Worm (Caenorhabditis elegans) whole organism, mixed stage, embryonic: Measurements from ENCODE around the gene grsp-1.

Experiments used
- M03D4.4 ChIP-seq: sonication (generic microtip); optimal IDR thresholded peaks from 2 replicates; lab custom pipeline; 2017; ENCODE audit warnings: mild to moderate bottlenecking, missing genetic modification characterization, missing compliant biosample characterization
- bed-3 ChIP-seq: fragments of 200-800 bp; sonication (Bioruptor generic); optimal IDR thresholded peaks from 3 replicates; lab custom pipeline; 2018; ENCODE audit warnings: mild to moderate bottlenecking, missing genetic modification characterization, moderate library complexity, missing compliant biosample characterization
- blmp-1 ChIP-seq: fragments of 150-350 bp; optimal IDR thresholded peaks from 2 replicates; lab custom pipeline; 2014; ENCODE audit warnings: missing biosample characterization, missing genetic modification characterization
- ceh-83 ChIP-seq: fragments of 200-800 bp; sonication (Bioruptor generic); optimal IDR thresholded peaks from 2 replicates; lab custom pipeline; 2018; ENCODE audit warnings: mild to moderate bottlenecking, missing genetic modification characterization, missing compliant biosample characterization
- ces-1 ChIP-seq: fragments of 150-350 bp; optimal IDR thresholded peaks from 2 replicates; lab custom pipeline; 2014; ENCODE audit warnings: missing biosample characterization, missing genetic modification reagents, missing genetic modification characterization
- cnd-1 ChIP-seq: fragments of 200-800 bp; sonication (Bioruptor generic); optimal IDR thresholded peaks from 2 replicates; lab custom pipeline; 2018; ENCODE audit warnings: mild to moderate bottlenecking, missing genetic modification characterization, missing compliant biosample characterization
- drap-1 ChIP-seq: fragments of 200-800 bp; sonication (Bioruptor generic); optimal IDR thresholded peaks from 3 replicates; lab custom pipeline; 2018; ENCODE audit warnings: mild to moderate bottlenecking, missing genetic modification characterization, missing compliant biosample characterization
- elt-1 ChIP-seq: sonication (generic microtip); optimal IDR thresholded peaks from 2 replicates; lab custom pipeline; 2017; ENCODE audit warnings: missing genetic modification characterization, mild to moderate bottlenecking, missing compliant biosample characterization, antibody characterized with exemption, moderate library complexity, borderline replicate concordance; ENCODE audit not compliant: insufficient read depth
- flh-1 ChIP-seq: fragments of 200-800 bp; sonication (Bioruptor generic); optimal IDR thresholded peaks from 2 replicates; lab custom pipeline; 2018; ENCODE audit warnings: mild to moderate bottlenecking, missing genetic modification characterization, moderate library complexity, missing compliant biosample characterization
- ham-2 ChIP-seq: fragments of 200-800 bp; sonication (Bioruptor generic); optimal IDR thresholded peaks from 2 replicates; lab custom pipeline; 2018; ENCODE audit warnings: mild to moderate bottlenecking, missing genetic modification characterization, missing compliant biosample characterization
- lin-13 ChIP-seq: fragments of 150-350 bp; optimal IDR thresholded peaks from 2 replicates; lab custom pipeline; 2014; ENCODE audit warnings: missing biosample characterization, missing genetic modification characterization
- lsy-2 ChIP-seq: fragments of 150-350 bp; optimal IDR thresholded peaks from 2 replicates; lab custom pipeline; 2014; ENCODE audit warnings: missing biosample characterization, missing genetic modification characterization
- mab-5 ChIP-seq: fragments of 150-350 bp; optimal IDR thresholded peaks from 2 replicates; lab custom pipeline; 2014; ENCODE audit warnings: missing biosample characterization, missing genetic modification characterization
- mep-1 ChIP-seq: fragments of 150-350 bp; optimal IDR thresholded peaks from 2 replicates; lab custom pipeline; 2017; ENCODE audit warnings: missing biosample characterization, missing genetic modification reagents, missing genetic modification characterization, inconsistent platforms
- mls-2 ChIP-seq: sonication (generic microtip); optimal IDR thresholded peaks from 2 replicates; lab custom pipeline; 2016; ENCODE audit warnings: mild to moderate bottlenecking, missing genetic modification characterization, moderate library complexity, missing compliant biosample characterization
- nhr-2 ChIP-seq: fragments of 150-350 bp; optimal IDR thresholded peaks from 2 replicates; lab custom pipeline; 2014; ENCODE audit warnings: missing biosample characterization, missing genetic modification characterization
- nhr-237 ChIP-seq: fragments of 150-350 bp; optimal IDR thresholded peaks from 2 replicates; lab custom pipeline; 2014; ENCODE audit warnings: missing biosample characterization, missing genetic modification characterization
- nhr-28 ChIP-seq: fragments of 150-350 bp; optimal IDR thresholded peaks from 2 replicates; lab custom pipeline; 2014; ENCODE audit warnings: missing biosample characterization, missing genetic modification characterization
- nhr-76 ChIP-seq: sonication (generic microtip); optimal IDR thresholded peaks from 2 replicates; lab custom pipeline; 2017; ENCODE audit warnings: missing biosample characterization, missing genetic modification characterization
- pha-4 ChIP-seq: fragments of 150-350 bp; optimal IDR thresholded peaks from 2 replicates; lab custom pipeline; 2018; ENCODE audit warnings: missing biosample characterization, missing genetic modification reagents, missing genetic modification characterization
- snpc-4 ChIP-seq: fragments of 150-350 bp; optimal IDR thresholded peaks from 2 replicates; lab custom pipeline; 2014; ENCODE audit warnings: missing biosample characterization, missing genetic modification characterization
- unc-39 ChIP-seq: fragments of 150-350 bp; optimal IDR thresholded peaks from 2 replicates; lab custom pipeline; 2014; ENCODE audit warnings: missing biosample characterization, missing genetic modification characterization
- unc-62 ChIP-seq: fragments of 150-350 bp; optimal IDR thresholded peaks from 2 replicates; lab custom pipeline; 2014; ENCODE audit warnings: missing biosample characterization, missing genetic modification reagents, missing genetic modification characterization
- ztf-11 ChIP-seq: fragments of 150-350 bp; optimal IDR thresholded peaks from 2 replicates; lab custom pipeline; 2014; ENCODE audit warnings: missing biosample characterization, missing genetic modification characterization

grsp-1 gene

DNA sequence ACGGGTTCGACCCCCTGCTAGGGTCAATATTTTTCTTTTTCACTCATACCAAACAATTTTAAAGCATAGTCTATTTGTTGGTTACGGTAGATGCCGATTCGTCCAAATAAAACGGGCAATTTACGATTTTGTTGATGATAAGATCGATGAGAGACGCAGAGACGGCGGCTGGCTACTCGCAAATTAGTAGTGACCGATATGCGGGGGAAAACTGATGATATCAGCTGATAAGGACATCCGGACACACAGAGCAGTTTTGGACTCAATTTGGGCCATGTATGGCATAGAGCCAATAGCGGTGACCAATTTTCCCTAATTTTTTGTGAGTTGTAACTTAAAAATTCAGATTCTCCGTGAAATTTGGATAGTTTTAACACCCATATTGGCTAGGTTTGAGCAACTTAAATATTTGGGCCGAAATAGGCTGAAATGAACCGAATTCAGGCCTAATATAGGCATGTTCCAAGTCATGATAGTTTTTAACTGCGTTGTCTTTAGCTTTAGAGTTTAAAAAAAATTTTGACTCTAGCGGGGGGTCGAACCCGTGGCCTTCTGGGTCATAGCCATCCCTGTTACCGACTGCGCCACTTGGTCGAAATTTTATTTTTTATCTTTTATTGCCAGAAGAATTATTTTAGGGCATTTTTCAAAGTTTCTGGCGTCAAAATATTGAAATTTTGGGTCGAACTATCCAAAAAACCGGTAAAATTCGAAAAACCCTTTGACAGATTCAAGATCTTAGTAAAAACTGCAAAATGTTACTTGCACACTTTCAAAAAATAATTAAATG is 14.4 kb downstream of the grsp-1 start:
- TF ChIP-seq nhr-28 (tag; lab: Kevin White, UChicago) = no peak
- no peak for TF ChIP-seq ceh-83 (GFP tag; lab: Kevin White, UChicago)
- no peak for TF ChIP-seq nhr-2 (tag; lab: Kevin White, UChicago)
- no peak for TF ChIP-seq flh-1 (GFP tag; lab: Kevin White, UChicago)
- TF ChIP-seq elt-1 (tag; lab: Kevin White, UChicago) = peak; percentile 64
- TF ChIP-seq M03D4.4 = no peak
- TF ChIP-seq bed-3 (GFP tag; lab: Kevin White, UChicago) = no peak
- TF ChIP-seq ces-1 (GFP tag; lab: Kevin White, UChicago) = no peak
- peak; percentile 36 for TF ChIP-seq ham-2 (GFP tag; lab: Kevin White, UChicago)

- TF ChIP-seq cnd-1 (tag; lab: Kevin White, UChicago) (no peak), ces-1 (GFP tag; lab: Kevin White, UChicago) (no peak), nhr-2 (tag; lab: Kevin White, UChicago) (no peak), nhr-237 (tag; lab: Kevin White, UChicago) (no peak), mab-5 (tag; lab: Kevin White, UChicago) (no peak), flh-1 (GFP tag; lab: Kevin White, UChicago) (no peak), M03D4.4 (no peak), mls-2 (no peak), drap-1 (no peak), lin-13 (tag; lab: Kevin White, UChicago) (no peak), bed-3 (GFP tag; lab: Kevin White, UChicago) (no peak), unc-62 (GFP tag; lab: Kevin White, UChicago) (no peak), snpc-4 (tag; lab: Kevin White, UChicago) (no peak), nhr-76 (tag; lab: Kevin White, UChicago) (no peak), pha-4 (tag; lab: Kevin White, UChicago) (no peak), lsy-2 (tag; lab: Kevin White, UChicago) (no peak), mep-1 (tag; lab: Kevin White, UChicago) (no peak), ceh-83 (GFP tag; lab: Kevin White, UChicago) (no peak)
These were observed 15.5 kb downstream of the grsp-1 start, which contains the start of gene dyf-19 for ce11 chrV:19624749-19625148. TSS of gene dyf-19 (plus strand) at chrV:19625049.

ce11 chrV:19625719-19626118 is 16.4 kb downstream of the grsp-1 start:
- no peak for TF ChIP-seq nhr-2 (tag; lab: Kevin White, UChicago)
- no peak for TF ChIP-seq unc-62 (GFP tag; lab: Kevin White, UChicago)
- TF ChIP-seq nhr-28 (tag; lab: Kevin White, UChicago) = no peak
- TF ChIP-seq elt-1 (tag; lab: Kevin White, UChicago) = no peak
- no peak for TF ChIP-seq bed-3 (GFP tag; lab: Kevin White, UChicago)
- no peak for TF ChIP-seq mab-5 (tag; lab: Kevin White, UChicago)
- TF ChIP-seq snpc-4 (tag; lab: Kevin White, UChicago) = no peak
- TF ChIP-seq mls-2 = no peak
- no peak for TF ChIP-seq ces-1 (GFP tag; lab: Kevin White, UChicago)
- no peak for TF ChIP-seq nhr-237 (tag; lab: Kevin White, UChicago)
- TF ChIP-seq, all 35 proteins: peak for 0

DNA sequence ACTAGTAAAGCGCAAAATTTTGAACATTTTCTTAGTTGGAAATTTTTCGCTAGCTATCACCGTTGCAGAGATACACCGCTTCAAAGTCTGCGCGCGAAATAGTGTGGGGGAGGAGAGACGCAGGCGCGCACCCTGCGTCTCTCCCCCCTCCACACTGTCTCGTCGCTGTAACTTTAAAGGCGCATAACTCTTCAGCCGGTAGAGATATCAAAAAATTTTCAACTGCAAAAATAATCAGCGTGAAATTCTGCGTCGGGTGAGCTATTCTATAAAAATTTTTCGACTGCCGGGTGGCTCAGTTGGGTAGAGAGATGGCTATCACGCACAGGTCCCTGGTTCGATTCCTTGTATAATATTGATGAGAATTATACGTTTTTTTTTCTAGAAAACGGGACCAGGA is 20.2 kb downstream of the grsp-1 start:
- TF ChIP-seq ztf-11 (tag; lab: Kevin White, UChicago) (no peak), nhr-2 (tag; lab: Kevin White, UChicago) (no peak), bed-3 (GFP tag; lab: Kevin White, UChicago) (no peak), drap-1 (no peak), unc-39 (tag; lab: Kevin White, UChicago) (no peak), mab-5 (tag; lab: Kevin White, UChicago) (no peak)

- TF ChIP-seq drap-1 (peak; percentile 67), lin-13 (tag; lab: Kevin White, UChicago) (no peak)
These were observed 20.7 kb downstream of the grsp-1 start for ce11 chrV:19629973-19630372.

DNA sequence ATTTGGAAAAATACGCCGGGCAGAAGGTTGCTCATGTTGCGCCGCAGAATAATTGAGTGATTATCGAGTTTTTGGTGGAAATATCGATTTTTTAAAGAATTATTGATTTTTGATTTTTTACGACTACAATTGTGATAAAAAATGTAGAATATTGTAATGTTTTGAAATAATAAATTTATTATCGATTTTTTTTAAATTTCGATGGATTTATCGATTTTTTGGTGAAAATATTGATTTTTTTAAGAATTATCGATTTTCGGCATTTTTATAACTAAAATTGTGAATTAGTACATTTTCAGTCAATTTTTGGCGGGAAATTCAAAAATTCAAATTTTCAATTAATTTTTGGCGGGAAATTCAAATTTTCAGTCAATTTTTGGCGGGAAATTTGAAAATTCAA is 21.3 kb downstream of the grsp-1 start:
- TF ChIP-seq nhr-28 (tag; lab: Kevin White, UChicago) (no peak), unc-62 (GFP tag; lab: Kevin White, UChicago) (no peak), mls-2 (peak; percentile 22)

ce11 chrV:19632546-19632945 is 23.3 kb downstream of the grsp-1 start, which contains the start of gene Y43F8C.5:
TSS of gene Y43F8C.5 (minus strand) at chrV:19632646.
- TF ChIP-seq mep-1 (tag; lab: Kevin White, UChicago) (no peak), blmp-1 (tag; lab: Kevin White, UChicago) (no peak)
